Fruit fly (Drosophila melanogaster): ENCODE data around the gene CG34302.

dm6 chr3R:9819777-9820176, 3.8 kb downstream of the CG34302 start, which contains the start of gene CG9458:
- TF ChIP-seq Sry-δ (GFP tag; optimal IDR thresholded peaks at IDR 0.05) (no peak), lola (GFP tag; optimal IDR thresholded peaks at IDR 0.05) (no peak)

Measured in whole organism, embryonic.